Worm (Caenorhabditis elegans) whole organism, young adult: Measurements from ENCODE around the gene npax-4.

ENCODE experiments used
- C17E4.6 ChIP-seq: fragments of 200-800 bp; sonication (Bioruptor generic); IDR thresholded peaks from 2 replicates; pipeline ENCODE4 v1.3.6; 2022; ENCODE audit warnings: missing genetic modification reagents, missing genetic modification characterization, missing compliant biosample characterization
- F37B4.10 ChIP-seq: fragments of 200-800 bp; sonication (Bioruptor generic); IDR thresholded peaks from 2 replicates; pipeline ENCODE4 v1.3.6; 2022; ENCODE audit warnings: missing genetic modification characterization, missing compliant biosample characterization
- attf-5 ChIP-seq: fragments of 200-800 bp; sonication (Bioruptor generic); optimal IDR thresholded peaks from 2 replicates; lab custom pipeline; 2018; ENCODE audit warnings: mild to moderate bottlenecking, missing genetic modification characterization, missing compliant biosample characterization
- cebp-1 ChIP-seq, 2 experiments: fragments of 200-800 bp in 1 of 2; sonication (Bioruptor generic) in 1 of 2; sonication (generic microtip) in 1 of 2; IDR thresholded peaks in 1 of 2; optimal IDR thresholded peaks in 1 of 2; 2 replicates each; pipeline versions ENCODE4 v1.3.6 to Lab custom; 2017 to 2022; ENCODE audit warnings: missing compliant biosample characterization in 2 of 2, missing genetic modification characterization in 2 of 2, mild to moderate bottlenecking in 1 of 2, missing genetic modification reagents in 1 of 2, moderate library complexity in 1 of 2
- ceh-40 ChIP-seq: fragments of 200-800 bp; sonication (Bioruptor generic); IDR thresholded peaks from 2 replicates; pipeline ENCODE4 v1.3.6; 2022; ENCODE audit warnings: missing genetic modification characterization, missing compliant biosample characterization
- efl-1 ChIP-seq: fragments of 150-350 bp; optimal IDR thresholded peaks from 2 replicates; lab custom pipeline; 2014; ENCODE audit warnings: missing biosample characterization, missing genetic modification reagents, missing genetic modification characterization
- ekl-4 ChIP-seq: fragments of 200-800 bp; sonication (Bioruptor generic); IDR thresholded peaks from 2 replicates; pipeline ENCODE4 v1.3.6; 2022; ENCODE audit warnings: missing genetic modification reagents, missing genetic modification characterization, missing compliant biosample characterization
- lsl-1 ChIP-seq: fragments of 200-800 bp; sonication (Bioruptor generic); optimal IDR thresholded peaks from 2 replicates; lab custom pipeline; 2018; ENCODE audit warnings: mild to moderate bottlenecking, missing genetic modification characterization, moderate library complexity, missing compliant biosample characterization
- madf-10 ChIP-seq: sonication (generic microtip); optimal IDR thresholded peaks from 2 replicates; lab custom pipeline; 2016; ENCODE audit warnings: mild to moderate bottlenecking, missing genetic modification characterization, missing compliant biosample characterization
- snpc-1.1 ChIP-seq: sonication (generic microtip); optimal IDR thresholded peaks from 2 replicates; lab custom pipeline; 2017; ENCODE audit warnings: missing genetic modification characterization, mild to moderate bottlenecking, missing compliant biosample characterization, antibody characterized with exemption, moderate library complexity, missing genotype, missing genetic modification reagents; ENCODE audit not compliant: insufficient read depth
- unc-130 ChIP-seq: sonication (generic microtip); optimal IDR thresholded peaks from 2 replicates; lab custom pipeline; 2016; ENCODE audit warnings: missing genetic modification reagents, missing genetic modification characterization, missing compliant biosample characterization

ce11 chrIV:8892558-8892957, 12.8 kb upstream of the npax-4 start, which contains the start of gene C27B7.2:
- TF ChIP-seq unc-130 (GFP tag; lab: Kevin White, UChicago) (no peak), snpc-1.1 (tag; lab: Kevin White, UChicago) (no peak), efl-1 (GFP tag; lab: Kevin White, UChicago) (no peak), ekl-4 (no peak), F37B4.10 (no peak), madf-10 (tag; lab: Kevin White, UChicago) (no peak), attf-5 (GFP tag; lab: Kevin White, UChicago) (no peak), ceh-40 (GFP tag; lab: Robert Waterston, UW) (no peak), cebp-1 (GFP tag; IDR thresholded peaks at IDR 0.05; lab: Robert Waterston, UW) (no peak), cebp-1 (tag; optimal IDR thresholded peaks at IDR 0.05; lab: Kevin White, UChicago) (no peak), C17E4.6 (GFP tag; lab: Robert Waterston, UW) (no peak), lsl-1 (GFP tag; lab: Kevin White, UChicago) (no peak)
